Worm (Caenorhabditis elegans) whole organism, L1 larva: Measurements from ENCODE around the gene W03G1.5.

Experiments
- ces-1 ChIP-seq: fragments of 150-350 bp; optimal IDR thresholded peaks from 2 replicates; lab custom pipeline; 2014; ENCODE audit warnings: missing biosample characterization, missing genetic modification reagents, missing genetic modification characterization
- fos-1 ChIP-seq: fragments of 150-350 bp; optimal IDR thresholded peaks from 2 replicates; lab custom pipeline; 2014; ENCODE audit warnings: missing biosample characterization, missing genetic modification characterization
- irx-1 ChIP-seq: sonication (generic microtip); optimal IDR thresholded peaks from 2 replicates; lab custom pipeline; 2016; ENCODE audit warnings: missing genetic modification characterization, missing compliant biosample characterization
- lin-39 ChIP-seq: fragments of 150-350 bp; optimal IDR thresholded peaks from 2 replicates; lab custom pipeline; 2014; ENCODE audit warnings: missing biosample characterization, missing genetic modification reagents, missing genetic modification characterization
- nhr-12 ChIP-seq: sonication (generic microtip); optimal IDR thresholded peaks from 2 replicates; lab custom pipeline; 2017; ENCODE audit warnings: missing biosample characterization, missing genetic modification characterization
- nhr-85 ChIP-seq: sonication (generic microtip); peaks from one replicate; lab custom pipeline; 2016; ENCODE audit warnings: missing genetic modification characterization, inconsistent platforms, missing compliant biosample characterization
- snpc-4 ChIP-seq: fragments of 150-350 bp; optimal IDR thresholded peaks from 2 replicates; lab custom pipeline; 2014; ENCODE audit warnings: missing biosample characterization, missing genetic modification characterization
- sptf-1 ChIP-seq: fragments of 150-350 bp; optimal IDR thresholded peaks from 2 replicates; lab custom pipeline; 2014; ENCODE audit warnings: missing biosample characterization, missing genetic modification characterization
- unc-30 ChIP-seq: sonication (generic microtip); optimal IDR thresholded peaks from 2 replicates; lab custom pipeline; 2017; ENCODE audit warnings: missing biosample characterization, missing genetic modification characterization
- unc-98 ChIP-seq: fragments of 200-800 bp; sonication (Bioruptor generic); IDR thresholded peaks from 2 replicates; pipeline ENCODE4 v1.3.6; 2022; ENCODE audit warnings: missing genetic modification characterization, missing compliant biosample characterization

- TF ChIP-seq ces-1: no peak
- no peak for TF ChIP-seq unc-98 (GFP tag; lab: Robert Waterston, UW)
- TF ChIP-seq nhr-85 (tag; lab: Kevin White, UChicago): no peak
- no peak for TF ChIP-seq fos-1 (tag; lab: Kevin White, UChicago)
- no peak for TF ChIP-seq lin-39 (tag; lab: Kevin White, UChicago)
- TF ChIP-seq nhr-12 (tag; lab: Kevin White, UChicago): no peak
- TF ChIP-seq sptf-1 (tag; lab: Kevin White, UChicago): no peak
- TF ChIP-seq snpc-4 (tag; lab: Kevin White, UChicago): no peak
- TF ChIP-seq unc-30: no peak
- TF ChIP-seq irx-1: no peak
Observed at ce11 chrIV:455484-455883, 50.8 kb downstream of the W03G1.5 start, which contains the start of gene M04G7.1.
